In genomic region chr3R:24231914-24232313, dm6 we compare ENCODE assay signal across 3 fruit fly cellular contexts.
TF ChIP-seq lines count a peak whose summit lies in the region.

No protein-coding gene starts in this region.

- no peak for TF ChIP-seq CTCF in whole organism, embryonic (GFP tag; optimal IDR thresholded peaks at IDR 0.05; lab: Kevin White, UChicago)

TF ChIP-seq in Kc167, 6 proteins besides CTCF, POLR2A, EP300 and RAD21:
- TF ChIP-seq h (optimal IDR thresholded peaks at IDR 0.05; lab: Kevin White, UChicago): no peak
- peak; percentile 90 for TF ChIP-seq ttk (optimal IDR thresholded peaks at IDR 0.05; lab: Kevin White, UChicago)

TF ChIP-seq in whole organism, embryonic, 481 proteins besides CTCF, POLR2A, EP300 and RAD21:
- TF ChIP-seq CG4360 (GFP tag; IDR thresholded peaks at IDR 0.05; lab: Robert Waterston, UW) (peak; percentile 49), Dip3 (GFP tag; optimal IDR thresholded peaks at IDR 0.05; lab: Kevin White, UChicago) (no peak), Dfd (GFP tag; optimal IDR thresholded peaks at IDR 0.05; lab: Kevin White, UChicago) (peak in 1 of 2 experiments; percentile 57), prd (optimal IDR thresholded peaks at IDR 0.05; lab: Kevin White, UChicago) (no peak), prd (GFP tag; IDR thresholded peaks at IDR 0.05; lab: Robert Waterston, UW) (0 out of 3 replicates have a peak, but pooled peaks have one; percentile 3)

TF ChIP-seq in whole organism, pupa, 21 proteins besides CTCF, POLR2A, EP300 and RAD21:
- no peak for TF ChIP-seq Pif1A (GFP tag; optimal IDR thresholded peaks at IDR 0.05; lab: Kevin White, UChicago)
- no peak for TF ChIP-seq Pif1B (GFP tag; optimal IDR thresholded peaks at IDR 0.05; lab: Kevin White, UChicago)
- TF ChIP-seq CG8159 (tag; optimal IDR thresholded peaks at IDR 0.05; lab: Kevin White, UChicago): no peak
- no peak for TF ChIP-seq CG15710 (tag; optimal IDR thresholded peaks at IDR 0.05; lab: Kevin White, UChicago)
- 0 out of 3 replicates have a peak, but pooled peaks have one; percentile 10 for TF ChIP-seq fd96Ca (GFP tag; IDR thresholded peaks at IDR 0.05; lab: Robert Waterston, UW)
- no peak for TF ChIP-seq CG8301 (tag; optimal IDR thresholded peaks at IDR 0.05; lab: Kevin White, UChicago)
TF ChIP-seq in whole organism, pupa: peak in this region for 1.
